Fruit fly (Drosophila melanogaster): ENCODE measurements around the gene Tudor-SN.

The Tudor-SN gene

dm6 chr3L:276736-277487, 12.7 kb upstream of the Tudor-SN start, which contains the start of gene RhoGEF3:
TSS of gene RhoGEF3 (plus strand) at chr3L:277437.
- TF ChIP-seq CG8478 (optimal IDR thresholded peaks at IDR 0.05) = no peak
- no peak for TF ChIP-seq EcR (GFP tag; optimal IDR thresholded peaks at IDR 0.05)
- TF ChIP-seq usp (GFP tag; optimal IDR thresholded peaks at IDR 0.05) = no peak
- no peak for TF ChIP-seq pan (optimal IDR thresholded peaks at IDR 0.05)
- TF ChIP-seq psq (optimal IDR thresholded peaks at IDR 0.05) = no peak
- no peak for TF ChIP-seq Dll (optimal IDR thresholded peaks at IDR 0.05)

dm6 chr3L:274855-275254, 10.7 kb upstream of the Tudor-SN start, which contains the start of gene ttm2:
TSS of gene ttm2 (plus strand) at chr3L:275155.
- no peak for TF ChIP-seq CG8478 (optimal IDR thresholded peaks at IDR 0.05)
- no peak for TF ChIP-seq EcR (GFP tag; optimal IDR thresholded peaks at IDR 0.05)
- no peak for TF ChIP-seq Dll (optimal IDR thresholded peaks at IDR 0.05)
- no peak for TF ChIP-seq pan (optimal IDR thresholded peaks at IDR 0.05)

DNA sequence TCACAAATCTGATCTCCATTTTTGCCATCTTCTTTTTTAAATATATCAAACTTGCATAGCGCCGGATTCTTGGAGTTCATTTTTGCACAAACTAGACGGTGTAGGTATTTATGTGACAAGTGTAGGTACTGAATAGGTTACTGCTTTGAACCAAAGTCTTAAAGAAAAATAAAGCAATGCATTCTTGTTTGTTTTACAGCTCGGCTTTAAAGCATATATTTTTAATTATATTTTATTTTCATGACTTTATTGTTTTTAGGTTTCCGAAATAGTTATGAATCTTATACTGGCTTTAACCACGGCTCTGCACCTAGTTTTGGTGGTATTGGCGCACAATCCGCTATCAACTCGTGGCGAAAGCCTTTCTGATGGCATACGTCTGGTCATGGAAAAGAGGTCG, 9.1 kb upstream of the Tudor-SN start, which contains the start of gene CG32845:
TSS of gene CG32845 (minus strand) at position 101 of the 400 bp plus-strand sequence.
- TF ChIP-seq psq (optimal IDR thresholded peaks at IDR 0.05) (no peak), CG8478 (optimal IDR thresholded peaks at IDR 0.05) (no peak), usp (GFP tag; optimal IDR thresholded peaks at IDR 0.05) (no peak), pan (optimal IDR thresholded peaks at IDR 0.05) (no peak), Dll (optimal IDR thresholded peaks at IDR 0.05) (no peak), EcR (GFP tag; optimal IDR thresholded peaks at IDR 0.05) (no peak)

DNA sequence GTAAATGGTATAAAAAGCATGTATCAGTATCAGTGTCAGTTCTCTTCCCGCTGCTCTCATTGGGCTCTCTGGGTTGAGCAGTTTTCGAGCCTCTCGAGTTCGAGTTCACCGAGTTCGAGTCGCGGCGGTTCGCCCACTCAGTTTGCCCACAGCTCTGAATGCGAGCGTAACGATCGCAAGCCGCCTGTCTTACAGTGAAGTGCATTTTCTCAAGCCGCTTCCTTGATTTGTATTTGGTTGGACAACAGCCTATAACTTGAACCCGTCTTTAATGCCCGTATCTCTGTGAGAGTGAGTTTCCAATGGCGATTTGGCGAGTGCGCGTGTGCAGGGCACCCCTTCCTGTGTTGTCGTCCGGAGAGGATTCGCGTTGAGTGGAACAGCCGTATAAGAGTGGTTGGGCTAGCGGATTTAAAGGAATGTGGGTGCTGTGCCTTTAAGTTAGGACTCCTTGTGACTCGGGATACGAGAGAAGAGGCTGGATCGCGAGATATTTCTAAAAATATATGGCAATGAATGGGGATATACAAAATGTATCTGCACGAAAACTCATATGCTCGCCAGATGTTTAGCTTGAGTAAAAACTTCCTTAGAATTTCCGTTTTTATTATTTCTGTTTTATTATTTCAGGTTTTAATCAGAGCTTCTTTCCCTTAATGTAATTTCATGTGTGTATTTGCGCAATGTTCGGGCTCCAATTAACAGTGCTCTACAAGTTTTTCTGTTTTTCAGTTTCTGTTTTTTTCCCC, 7.5 kb upstream of the Tudor-SN start:
- TF ChIP-seq CG8478 (optimal IDR thresholded peaks at IDR 0.05) (no peak), EcR (GFP tag; optimal IDR thresholded peaks at IDR 0.05) (peak in 1 of 2 experiments; percentile 41)

DNA sequence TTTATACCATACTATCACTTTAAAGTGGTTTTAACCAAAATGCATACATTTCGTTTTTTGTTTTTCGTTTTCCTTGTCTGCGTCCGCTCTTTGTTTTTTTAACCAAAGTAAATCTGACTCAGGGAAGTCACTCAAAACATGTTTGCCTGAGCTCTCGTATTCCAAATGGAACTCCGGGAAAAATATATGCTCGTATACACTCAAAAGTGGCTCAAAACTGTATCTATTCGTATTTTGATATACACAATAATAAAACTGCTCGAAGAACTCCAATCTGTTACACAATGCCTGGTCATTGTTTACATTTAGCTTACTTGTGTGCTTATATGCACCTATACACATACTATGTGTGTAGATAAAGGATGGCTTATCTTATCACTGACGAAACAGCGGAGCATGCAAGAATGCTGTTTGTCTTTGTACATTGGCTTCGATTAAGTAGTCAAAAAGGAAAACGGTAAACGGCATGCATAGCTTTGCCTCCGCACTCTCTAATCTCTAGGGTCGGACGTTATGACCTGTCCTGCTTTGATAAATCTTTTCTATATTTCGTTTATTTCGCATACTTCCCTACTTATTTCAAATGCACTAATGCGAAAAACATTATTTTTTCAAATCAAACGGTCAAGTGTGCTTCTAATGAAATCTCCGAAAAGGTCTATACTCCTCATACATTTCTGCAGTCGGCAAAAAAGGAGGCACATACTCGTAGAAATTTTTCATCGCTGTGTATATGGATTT, 6.8 kb upstream of the Tudor-SN start, which contains the start of gene miple2:
TSS of gene miple2 (plus strand) at position 441 of the 741 bp plus-strand sequence.
- TF ChIP-seq usp (GFP tag; optimal IDR thresholded peaks at IDR 0.05) = no peak
- no peak for TF ChIP-seq CG8478 (optimal IDR thresholded peaks at IDR 0.05)
- no peak for TF ChIP-seq EcR (GFP tag; optimal IDR thresholded peaks at IDR 0.05)
- TF ChIP-seq Dll (optimal IDR thresholded peaks at IDR 0.05) = no peak
- no peak for TF ChIP-seq psq (optimal IDR thresholded peaks at IDR 0.05)
- TF ChIP-seq pan (optimal IDR thresholded peaks at IDR 0.05) = no peak

DNA sequence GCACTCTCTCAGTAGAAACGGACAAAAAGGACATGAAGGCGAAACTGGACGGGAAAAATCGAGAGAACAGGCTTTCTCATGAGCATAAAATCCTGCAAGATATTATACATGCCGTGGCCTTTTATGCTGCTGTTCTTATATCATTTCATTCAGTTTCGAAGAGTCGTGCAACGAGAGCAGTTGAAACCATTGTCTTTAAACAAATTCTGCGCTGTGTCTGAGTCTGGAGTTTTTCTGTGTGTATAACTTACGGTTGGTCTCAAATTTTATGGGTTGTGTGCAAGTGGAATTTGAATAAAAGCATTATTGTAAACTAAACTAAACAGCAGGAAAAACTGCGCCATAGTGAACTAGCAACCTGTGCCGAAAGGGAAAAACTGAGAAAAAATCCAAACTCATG, 3.4 kb upstream of the Tudor-SN start:
- TF ChIP-seq EcR (GFP tag; optimal IDR thresholded peaks at IDR 0.05) = no peak
- no peak for TF ChIP-seq Dll (optimal IDR thresholded peaks at IDR 0.05)
- TF ChIP-seq pan (optimal IDR thresholded peaks at IDR 0.05) = no peak
- no peak for TF ChIP-seq psq (optimal IDR thresholded peaks at IDR 0.05)
- TF ChIP-seq CG8478 (optimal IDR thresholded peaks at IDR 0.05) = no peak
- TF ChIP-seq usp (GFP tag; optimal IDR thresholded peaks at IDR 0.05) = no peak

dm6 chr3L:267083-267482, 2.9 kb upstream of the Tudor-SN start, which contains the start of gene miple1:
TSS of gene miple1 (plus strand) at chr3L:267299.
- TF ChIP-seq Dll (optimal IDR thresholded peaks at IDR 0.05) (no peak), usp (GFP tag; optimal IDR thresholded peaks at IDR 0.05) (no peak), psq (optimal IDR thresholded peaks at IDR 0.05) (no peak), EcR (GFP tag; optimal IDR thresholded peaks at IDR 0.05) (no peak), CG8478 (optimal IDR thresholded peaks at IDR 0.05) (no peak), pan (optimal IDR thresholded peaks at IDR 0.05) (no peak)

- TF ChIP-seq Dll (optimal IDR thresholded peaks at IDR 0.05) (no peak), EcR (GFP tag; optimal IDR thresholded peaks at IDR 0.05) (no peak)
These were observed 1.6 kb upstream of the Tudor-SN start, which contains the start of gene CG34263 for dm6 chr3L:265808-266207. TSS of gene CG34263 (minus strand) at chr3L:265908.

DNA sequence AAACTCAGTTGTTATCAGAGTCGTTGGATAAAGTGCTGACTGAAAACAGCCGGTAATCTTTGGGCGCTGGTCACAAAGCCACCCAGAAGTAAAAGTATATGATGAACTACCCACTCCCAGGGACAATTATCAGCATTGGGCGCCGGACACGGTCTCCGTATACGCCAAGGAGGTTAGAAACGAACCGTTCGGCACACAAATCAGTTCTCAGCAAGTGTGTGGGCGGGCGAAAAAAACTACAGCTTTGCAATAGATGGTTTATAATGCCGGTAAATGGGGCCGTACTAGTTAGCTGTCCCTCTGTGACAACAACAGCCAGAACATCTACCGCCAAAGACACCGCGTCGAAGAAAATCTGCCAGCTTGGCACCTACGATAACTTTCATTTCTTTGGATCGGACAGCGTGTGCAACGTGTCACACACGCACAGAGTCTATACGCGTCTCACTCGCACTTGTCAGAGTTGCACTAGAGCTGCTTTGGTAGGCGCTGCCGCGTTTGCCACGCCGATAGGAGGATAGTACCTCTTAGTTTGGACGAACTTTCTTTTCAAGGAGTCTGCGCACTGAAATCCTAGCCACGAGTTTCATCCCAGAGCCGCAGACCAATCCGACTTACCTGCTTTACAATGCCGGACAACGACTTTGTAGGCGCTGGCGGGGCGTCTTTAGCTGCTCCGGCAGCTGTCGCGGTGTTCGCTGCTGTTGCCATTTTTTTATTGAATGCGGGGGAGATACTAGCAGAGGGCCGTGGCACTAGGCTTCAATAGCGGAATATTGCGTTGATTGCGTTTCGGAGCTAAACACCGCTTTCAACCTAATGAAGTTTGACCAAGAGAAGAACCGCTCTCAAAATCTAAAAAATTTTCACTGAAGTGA, 441 bp downstream of the Tudor-SN start:
- TF ChIP-seq pan (optimal IDR thresholded peaks at IDR 0.05) (no peak), usp (GFP tag; optimal IDR thresholded peaks at IDR 0.05) (no peak), CG8478 (optimal IDR thresholded peaks at IDR 0.05) (no peak), EcR (GFP tag; optimal IDR thresholded peaks at IDR 0.05) (no peak), Dll (optimal IDR thresholded peaks at IDR 0.05) (no peak), psq (optimal IDR thresholded peaks at IDR 0.05) (no peak)

DNA sequence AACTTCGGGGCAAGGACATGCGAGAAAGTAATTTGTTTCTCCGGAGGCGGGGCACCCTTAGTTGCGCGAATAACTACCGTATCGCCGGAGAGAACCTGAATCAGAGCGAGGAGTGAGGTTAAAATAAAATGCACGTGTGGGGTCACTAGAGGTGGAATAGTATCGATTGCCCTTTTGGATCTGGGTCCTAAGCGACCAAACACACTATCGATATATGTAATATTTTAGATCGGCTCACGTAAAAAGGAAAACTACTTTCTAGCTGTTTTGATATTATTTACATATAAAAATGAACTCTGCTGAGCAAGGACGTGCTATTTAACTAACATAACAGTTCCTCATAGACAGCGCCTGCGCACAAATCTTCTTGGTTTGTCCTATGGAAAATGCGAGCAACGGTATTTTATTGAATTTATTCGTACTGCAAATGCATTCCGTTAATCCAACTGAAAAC, 1.4 kb downstream of the Tudor-SN start:
- TF ChIP-seq EcR (GFP tag; optimal IDR thresholded peaks at IDR 0.05) (no peak), usp (GFP tag; optimal IDR thresholded peaks at IDR 0.05) (no peak), pan (optimal IDR thresholded peaks at IDR 0.05) (no peak), CG8478 (optimal IDR thresholded peaks at IDR 0.05) (no peak), Dll (optimal IDR thresholded peaks at IDR 0.05) (no peak), psq (optimal IDR thresholded peaks at IDR 0.05) (no peak)

All from whole organism.